Worm (Caenorhabditis elegans): Measurements from ENCODE around the gene F59A6.12.

- TF ChIP-seq nhr-237 (tag; optimal IDR thresholded peaks at IDR 0.05) = no peak
- TF ChIP-seq elt-2 (tag; optimal IDR thresholded peaks at IDR 0.05) = no peak
- TF ChIP-seq nhr-12 (tag; optimal IDR thresholded peaks at IDR 0.05) = no peak
- no peak for TF ChIP-seq egl-27 (tag; optimal IDR thresholded peaks at IDR 0.05)
- TF ChIP-seq blmp-1 (tag; optimal IDR thresholded peaks at IDR 0.05) = no peak
- TF ChIP-seq lin-13 (GFP tag; optimal IDR thresholded peaks at IDR 0.05) = no peak
- TF ChIP-seq ceh-63 (GFP tag; optimal IDR thresholded peaks at IDR 0.05) = no peak
- no peak for TF ChIP-seq ceh-8 (GFP tag; optimal IDR thresholded peaks at IDR 0.05)
- no peak for TF ChIP-seq ztf-4 (tag; optimal IDR thresholded peaks at IDR 0.05)
- no peak for TF ChIP-seq lsy-2 (tag; optimal IDR thresholded peaks at IDR 0.05)
These were observed 7.1 kb downstream of the F59A6.12 start, which contains the start of gene F59A6.4 for ce11 chrII:5004781-5005180.

All from whole organism, L1 larva.